Worm (Caenorhabditis elegans) whole organism, midembryonic: ENCODE data around the gene ndua-1.
A peak's percentile ranks its signal among the peaks of the same experiment; 100 is the strongest.

Source experiments
- T22C8.4 ChIP-seq: fragments of 200-800 bp; sonication (Bioruptor generic); IDR thresholded peaks from 2 replicates; pipeline ENCODE4 v1.3.6; 2022; ENCODE audit warnings: missing genetic modification characterization, missing compliant biosample characterization
- cog-1 ChIP-seq: sonication (generic microtip); optimal IDR thresholded peaks from 2 replicates; lab custom pipeline; 2016; ENCODE audit warnings: missing genetic modification characterization, missing compliant biosample characterization
- flt-1 ChIP-seq: fragments of 200-800 bp; sonication (Bioruptor generic); IDR thresholded peaks from 2 replicates; pipeline ENCODE4 v1.3.6; 2022; ENCODE audit warnings: missing genetic modification characterization, missing compliant biosample characterization
- klf-2 ChIP-seq: fragments of 200-800 bp; sonication (Bioruptor generic); conservative IDR thresholded peaks from 2 replicates; pipeline ENCODE4 v1.3.6; 2022; ENCODE audit warnings: missing genetic modification reagents, missing genetic modification characterization, missing compliant biosample characterization
- med-1 ChIP-seq: sonication (generic microtip); optimal IDR thresholded peaks from 2 replicates; lab custom pipeline; 2017; ENCODE audit warnings: missing genetic modification characterization, mild to moderate bottlenecking, missing compliant biosample characterization, antibody characterized with exemption, missing genetic modification reagents; ENCODE audit not compliant: insufficient read depth
- ref-1 ChIP-seq: fragments of 200-800 bp; sonication (Bioruptor generic); conservative IDR thresholded peaks from 2 replicates; pipeline ENCODE4 v1.3.6; 2022; ENCODE audit warnings: missing genetic modification reagents, missing genetic modification characterization, missing compliant biosample characterization
- tab-1 ChIP-seq: fragments of 200-800 bp; sonication (Bioruptor generic); IDR thresholded peaks from 2 replicates; pipeline ENCODE4 v1.3.6; 2022; ENCODE audit warnings: missing genetic modification characterization, missing compliant biosample characterization
- ztf-23 ChIP-seq: fragments of 200-800 bp; sonication (Bioruptor generic); IDR thresholded peaks from 2 replicates; pipeline ENCODE4 v1.3.6; 2022; ENCODE audit warnings: missing genetic modification reagents, missing genetic modification characterization, missing compliant biosample characterization
- ztf-29 ChIP-seq: fragments of 200-800 bp; sonication (Bioruptor generic); IDR thresholded peaks from 2 replicates; pipeline ENCODE4 v1.3.6; 2022; ENCODE audit warnings: missing genetic modification reagents, missing genetic modification characterization, missing compliant biosample characterization

Gene ndua-1

ce11 chrV:20838565-20838964, 13.1 kb downstream of the ndua-1 start, which contains the start of gene exos-7:
TSS of gene exos-7 (plus strand) at chrV:20838865.
- TF ChIP-seq ztf-29 (GFP tag; lab: Robert Waterston, UW) (no peak), ref-1 (GFP tag; lab: Robert Waterston, UW) (no peak), klf-2 (no peak), cog-1 (no peak), T22C8.4 (GFP tag; lab: Robert Waterston, UW) (no peak), flt-1 (GFP tag; lab: Robert Waterston, UW) (no peak), med-1 (GFP tag; lab: Kevin White, UChicago) (no peak), tab-1 (GFP tag; lab: Robert Waterston, UW) (no peak), ztf-23 (GFP tag; lab: Robert Waterston, UW) (no peak)

DNA sequence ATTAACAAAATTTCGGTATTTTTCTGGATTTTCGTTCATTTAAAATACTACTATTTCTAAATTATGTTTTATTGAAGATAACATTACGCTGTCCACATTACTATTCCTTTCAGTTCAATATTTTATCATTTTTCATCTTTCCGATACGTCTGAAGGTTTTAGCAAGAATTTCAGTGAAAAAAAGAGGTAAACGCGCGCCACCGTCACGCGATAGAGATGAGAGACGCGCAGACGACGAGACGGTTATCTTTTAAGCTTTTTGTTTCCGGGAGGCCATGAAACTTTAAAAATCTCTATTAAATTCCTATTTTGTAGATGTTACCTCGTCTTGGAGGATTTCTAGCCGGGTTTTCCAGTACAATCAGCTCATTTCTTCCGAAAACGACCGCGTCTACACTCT, 13.9 kb downstream of the ndua-1 start, which contains the start of gene mrps-12:
mrps-12 (plus strand) TSS at position 316 of the 400 bp plus-strand sequence.
- TF ChIP-seq flt-1 (GFP tag; lab: Robert Waterston, UW) = no peak
- TF ChIP-seq cog-1 = no peak
- TF ChIP-seq ztf-29 (GFP tag; lab: Robert Waterston, UW) = no peak
- no peak for TF ChIP-seq ref-1 (GFP tag; lab: Robert Waterston, UW)
- no peak for TF ChIP-seq ztf-23 (GFP tag; lab: Robert Waterston, UW)
- TF ChIP-seq klf-2 = no peak
- TF ChIP-seq T22C8.4 (GFP tag; lab: Robert Waterston, UW) = no peak
- TF ChIP-seq tab-1 (GFP tag; lab: Robert Waterston, UW) = no peak
- TF ChIP-seq med-1 (GFP tag; lab: Kevin White, UChicago) = no peak

ce11 chrV:20832554-20832963, 19.1 kb downstream of the ndua-1 start:
- TF ChIP-seq cog-1 (peak; percentile 30), tab-1 (GFP tag; lab: Robert Waterston, UW) (no peak), flt-1 (GFP tag; lab: Robert Waterston, UW) (peak; percentile 29; the same call in 1 of the 2 replicates)

DNA sequence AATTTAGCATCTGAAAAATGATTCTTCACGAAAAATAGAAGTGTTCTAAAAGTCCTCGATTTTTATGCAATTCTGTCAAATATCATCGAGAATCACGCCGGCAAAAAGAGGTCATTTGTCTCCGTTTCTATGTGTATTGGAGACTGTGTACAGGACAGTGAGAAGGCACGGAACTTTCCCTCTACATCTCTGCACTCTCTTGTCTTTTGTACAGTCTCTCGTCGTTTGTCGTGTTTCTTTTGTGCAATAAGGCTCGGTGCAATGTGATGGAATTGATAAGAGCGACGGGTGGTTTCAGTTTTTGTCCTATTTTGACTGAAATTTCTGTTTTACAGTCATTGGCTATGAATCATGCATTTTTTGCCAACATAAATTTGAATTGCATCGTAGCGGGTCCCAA, 19.8 kb downstream of the ndua-1 start:
- TF ChIP-seq T22C8.4 (GFP tag; lab: Robert Waterston, UW) (no peak), cog-1 (no peak), klf-2 (no peak), ref-1 (GFP tag; lab: Robert Waterston, UW) (no peak), ztf-23 (GFP tag; lab: Robert Waterston, UW) (no peak), ztf-29 (GFP tag; lab: Robert Waterston, UW) (no peak), med-1 (GFP tag; lab: Kevin White, UChicago) (no peak), tab-1 (GFP tag; lab: Robert Waterston, UW) (no peak), flt-1 (GFP tag; lab: Robert Waterston, UW) (no peak)

- no peak for TF ChIP-seq cog-1
- TF ChIP-seq klf-2 = no peak
- no peak for TF ChIP-seq med-1 (GFP tag; lab: Kevin White, UChicago)
- no peak for TF ChIP-seq ztf-29 (GFP tag; lab: Robert Waterston, UW)
- no peak for TF ChIP-seq ref-1 (GFP tag; lab: Robert Waterston, UW)
- no peak for TF ChIP-seq T22C8.4 (GFP tag; lab: Robert Waterston, UW)
- TF ChIP-seq tab-1 (GFP tag; lab: Robert Waterston, UW) = no peak
- TF ChIP-seq ztf-23 (GFP tag; lab: Robert Waterston, UW) = no peak
- no peak for TF ChIP-seq flt-1 (GFP tag; lab: Robert Waterston, UW)
These were observed 21.3 kb downstream of the ndua-1 start for ce11 chrV:20830409-20830808.

DNA sequence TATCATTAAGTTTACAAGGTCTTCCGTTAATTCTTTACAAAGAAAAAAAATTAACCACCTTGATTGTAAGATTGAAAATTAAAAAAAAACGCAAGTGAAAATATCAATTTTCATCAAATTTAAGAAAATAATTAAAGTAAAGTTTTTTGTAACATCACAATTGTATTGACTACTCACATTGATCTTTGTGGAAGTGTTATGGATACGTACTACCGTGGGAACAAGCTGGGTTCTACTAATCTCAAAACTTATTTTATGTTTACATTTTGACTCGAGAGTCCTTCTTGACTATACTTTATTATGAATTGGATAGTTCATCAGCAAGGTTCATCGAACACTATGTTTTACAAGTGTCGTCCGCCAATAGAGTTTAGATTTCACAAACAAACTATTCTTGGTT, 22.2 kb downstream of the ndua-1 start, which contains the start of gene num-1:
num-1 (plus strand) TSS at position 301 of the 400 bp plus-strand sequence.
- TF ChIP-seq cog-1 = no peak

DNA sequence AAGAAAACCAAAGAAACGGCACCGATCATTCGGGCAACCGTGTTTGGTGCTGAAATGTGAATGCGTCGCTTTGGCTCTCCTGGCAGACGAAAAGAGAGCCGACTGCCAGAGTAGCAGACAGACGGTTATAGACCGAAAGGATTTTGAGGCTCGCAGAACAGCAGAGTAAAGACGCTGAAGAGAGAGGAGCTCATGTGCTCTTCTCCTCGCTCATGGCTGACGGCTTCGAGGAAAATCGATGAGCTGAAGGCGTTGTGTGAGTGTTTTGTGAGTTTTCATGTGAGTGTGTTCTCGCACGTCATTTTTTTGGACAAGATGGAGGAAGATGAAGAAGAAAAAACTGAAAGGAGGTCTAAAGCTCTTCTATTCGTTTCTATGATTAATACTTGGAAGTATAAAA, 22.9 kb downstream of the ndua-1 start, which contains the start of gene sbt-1:
sbt-1 (minus strand) TSS at position 62 of the 400 bp plus-strand sequence.
- TF ChIP-seq T22C8.4 (GFP tag; lab: Robert Waterston, UW) = peak; percentile 32; the same call in 1 of the 2 replicates
- no peak for TF ChIP-seq ztf-29 (GFP tag; lab: Robert Waterston, UW)
- no peak for TF ChIP-seq ztf-23 (GFP tag; lab: Robert Waterston, UW)
- TF ChIP-seq flt-1 (GFP tag; lab: Robert Waterston, UW) = 0 out of 2 replicates have a peak, but pooled peaks have one; percentile 4
- TF ChIP-seq tab-1 (GFP tag; lab: Robert Waterston, UW) = no peak

DNA sequence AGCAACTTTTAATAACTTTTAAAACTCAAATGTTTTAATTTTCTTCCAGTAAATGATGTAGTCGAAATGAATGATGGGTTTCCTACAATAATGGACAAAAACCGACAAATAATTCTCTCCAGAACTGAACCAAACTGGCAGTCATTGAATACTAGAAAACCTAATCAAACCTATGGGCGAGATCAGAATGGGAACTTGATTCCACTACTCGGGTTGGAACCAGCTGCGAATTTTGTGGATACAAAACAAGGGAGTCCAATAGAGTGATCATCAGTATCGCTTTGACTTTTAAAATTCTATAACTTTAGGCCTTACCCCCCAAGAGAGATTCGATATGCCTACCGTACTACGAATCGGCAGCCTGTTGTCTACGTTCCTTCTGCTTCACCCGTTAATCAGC, 25.1 kb downstream of the ndua-1 start:
- TF ChIP-seq tab-1 (GFP tag; lab: Robert Waterston, UW) (no peak), ref-1 (GFP tag; lab: Robert Waterston, UW) (no peak), ztf-29 (GFP tag; lab: Robert Waterston, UW) (no peak), T22C8.4 (GFP tag; lab: Robert Waterston, UW) (no peak), med-1 (GFP tag; lab: Kevin White, UChicago) (no peak), ztf-23 (GFP tag; lab: Robert Waterston, UW) (no peak), flt-1 (GFP tag; lab: Robert Waterston, UW) (no peak), cog-1 (no peak), klf-2 (no peak)

ce11 chrV:20824962-20825609, 26.6 kb downstream of the ndua-1 start, which contains the start of the genes gcy-22 and grl-14:
TSS of gene gcy-22 (minus strand) at chrV:20825062.
TSS of gene grl-14 (plus strand) at chrV:20825559.
- TF ChIP-seq tab-1 (GFP tag; lab: Robert Waterston, UW) = no peak
- TF ChIP-seq klf-2 = no peak
- TF ChIP-seq flt-1 (GFP tag; lab: Robert Waterston, UW) = no peak
- no peak for TF ChIP-seq ztf-23 (GFP tag; lab: Robert Waterston, UW)
- TF ChIP-seq cog-1 = no peak
- TF ChIP-seq T22C8.4 (GFP tag; lab: Robert Waterston, UW) = no peak
- TF ChIP-seq ref-1 (GFP tag; lab: Robert Waterston, UW) = no peak
- TF ChIP-seq ztf-29 (GFP tag; lab: Robert Waterston, UW) = no peak
- TF ChIP-seq med-1 (GFP tag; lab: Kevin White, UChicago) = no peak
